Worm (Caenorhabditis elegans) whole organism, L4 larva: ENCODE data around the gene dsl-4.

Experiments
- D1046.2 ChIP-seq: fragments of 200-800 bp; sonication (Bioruptor generic); IDR thresholded peaks from 2 replicates; pipeline ENCODE4 v1.3.6; 2022; ENCODE audit warnings: missing genetic modification characterization, missing compliant biosample characterization
- F44E2.7 ChIP-seq: fragments of 200-800 bp; sonication (Bioruptor generic); IDR thresholded peaks from 2 replicates; pipeline ENCODE4 v2.1.2; 2022; ENCODE audit warnings: missing genetic modification characterization, missing compliant biosample characterization
- F49E8.2 ChIP-seq: sonication (generic microtip); optimal IDR thresholded peaks from 2 replicates; lab custom pipeline; 2016; ENCODE audit warnings: missing compliant biosample characterization, mild to moderate bottlenecking, missing genetic modification characterization, borderline replicate concordance
- T26A8.4 ChIP-seq: fragments of 200-800 bp; sonication (Bioruptor generic); IDR thresholded peaks from 2 replicates; pipeline ENCODE4 v1.3.6; 2022; ENCODE audit warnings: missing genetic modification characterization, missing compliant biosample characterization
- aha-1 ChIP-seq: fragments of 150-350 bp; peaks from one replicate; lab custom pipeline; 2014; ENCODE audit warnings: missing biosample characterization, missing genetic modification characterization
- arid-1 ChIP-seq: fragments of 200-800 bp; sonication (Bioruptor generic); conservative IDR thresholded peaks from 2 replicates; pipeline ENCODE4 v1.3.6; 2022; ENCODE audit warnings: missing genetic modification reagents, missing genetic modification characterization, missing compliant biosample characterization
- attf-4 ChIP-seq: sonication (generic microtip); optimal IDR thresholded peaks from 3 replicates; lab custom pipeline; 2017; ENCODE audit warnings: missing biosample characterization, missing genetic modification characterization
- ceh-20 ChIP-seq: fragments of 200-800 bp; sonication (Bioruptor generic); IDR thresholded peaks from 2 replicates; pipeline ENCODE4 v1.3.6; 2022; ENCODE audit warnings: missing genetic modification reagents, missing genetic modification characterization, missing compliant biosample characterization
- ceh-28 ChIP-seq: fragments of 150-350 bp; optimal IDR thresholded peaks from 2 replicates; lab custom pipeline; 2014; ENCODE audit warnings: missing biosample characterization, missing genetic modification reagents, missing genetic modification characterization
- ceh-82 ChIP-seq: sonication (generic microtip); optimal IDR thresholded peaks from 2 replicates; lab custom pipeline; 2017; ENCODE audit warnings: missing biosample characterization, missing genetic modification characterization
- ces-1 ChIP-seq: fragments of 150-350 bp; sonication (generic microtip); optimal IDR thresholded peaks from 4 replicates; lab custom pipeline; 2014; ENCODE audit warnings: missing biosample characterization, missing genetic modification reagents, missing genetic modification characterization
- ctbp-1 ChIP-seq: fragments of 200-800 bp; sonication (Bioruptor generic); IDR thresholded peaks from 2 replicates; pipeline ENCODE4 v1.3.6; 2022; ENCODE audit warnings: missing genetic modification reagents, missing genetic modification characterization, missing compliant biosample characterization
- daf-12 ChIP-seq: fragments of 150-350 bp; optimal IDR thresholded peaks from 2 replicates; lab custom pipeline; 2014; ENCODE audit warnings: missing biosample characterization, missing genetic modification reagents, missing genetic modification characterization
- daf-16 ChIP-seq, 3 experiments: sonication (generic microtip); optimal IDR thresholded peaks; 2 replicates each; lab custom pipeline; 2016 to 2017; ENCODE audit warnings: missing genetic modification characterization in 3 of 3, missing genetic modification reagents in 3 of 3, mild to moderate bottlenecking in 2 of 3, missing compliant biosample characterization in 2 of 3, missing biosample characterization in 1 of 3, moderate library complexity in 1 of 3
- duxl-1 ChIP-seq: sonication (generic microtip); optimal IDR thresholded peaks from 2 replicates; lab custom pipeline; 2016; ENCODE audit warnings: mild to moderate bottlenecking, missing genetic modification characterization, moderate library complexity, missing compliant biosample characterization; ENCODE audit not compliant: poor library complexity
- egl-43 ChIP-seq: fragments of 200-800 bp; sonication (Bioruptor generic); IDR thresholded peaks from 2 replicates; pipeline ENCODE4 v1.3.6; 2022; ENCODE audit warnings: missing genetic modification reagents, missing genetic modification characterization, missing compliant biosample characterization
- hlh-11 ChIP-seq: fragments of 200-800 bp; sonication (Bioruptor generic); optimal IDR thresholded peaks from 2 replicates; lab custom pipeline; 2018; ENCODE audit warnings: mild to moderate bottlenecking, missing genetic modification characterization, missing compliant biosample characterization
- lim-7 ChIP-seq: fragments of 200-800 bp; sonication (Bioruptor generic); IDR thresholded peaks from 2 replicates; pipeline ENCODE4 v1.3.6; 2022; ENCODE audit warnings: missing genetic modification characterization, missing compliant biosample characterization
- lin-15B ChIP-seq: fragments of 150-350 bp; sonication (generic microtip); optimal IDR thresholded peaks from 3 replicates; lab custom pipeline; 2014; ENCODE audit warnings: missing biosample characterization, missing genetic modification characterization
- lin-29 ChIP-seq: fragments of 200-800 bp; sonication (Bioruptor generic); IDR thresholded peaks from 2 replicates; pipeline ENCODE4 v1.3.6; 2022; ENCODE audit warnings: missing genetic modification reagents, missing genetic modification characterization, missing compliant biosample characterization
- lsy-2 ChIP-seq, 2 experiments: fragments of 150-350 bp in 1 of 2; sonication (generic microtip) in 1 of 2; optimal IDR thresholded peaks; 2 replicates each; lab custom pipeline; 2014 to 2017; ENCODE audit warnings: missing biosample characterization in 2 of 2, missing genetic modification characterization in 2 of 2
- madf-5 ChIP-seq, 2 experiments: fragments of 200-800 bp; sonication (Bioruptor generic); IDR thresholded peaks; 2 replicates each; pipeline ENCODE4 v1.3.6; 2022; ENCODE audit warnings: missing compliant biosample characterization in 2 of 2, missing genetic modification characterization in 2 of 2
- mdt-29 ChIP-seq: fragments of 200-800 bp; sonication (Bioruptor generic); IDR thresholded peaks from 2 replicates; pipeline ENCODE4 v1.3.6; 2022; ENCODE audit warnings: missing genetic modification reagents, missing genetic modification characterization, missing compliant biosample characterization
- mep-1 ChIP-seq: fragments of 150-350 bp; sonication (generic microtip); optimal IDR thresholded peaks from 3 replicates; lab custom pipeline; 2014; ENCODE audit warnings: missing biosample characterization, missing genetic modification characterization
- mes-2 ChIP-seq: sonication (generic microtip); optimal IDR thresholded peaks from 2 replicates; lab custom pipeline; 2016; ENCODE audit warnings: missing genotype, mild to moderate bottlenecking, missing genetic modification characterization, missing compliant biosample characterization; ENCODE audit not compliant: poor library complexity, severe bottlenecking
- mxl-2 ChIP-seq: fragments of 200-800 bp; sonication (Bioruptor generic); conservative IDR thresholded peaks from 2 replicates; pipeline ENCODE4 v1.3.6; 2022; ENCODE audit warnings: missing genetic modification reagents, missing genetic modification characterization, missing compliant biosample characterization
- mxl-3 ChIP-seq: fragments of 200-800 bp; sonication (Bioruptor generic); optimal IDR thresholded peaks from 2 replicates; lab custom pipeline; 2018; ENCODE audit warnings: mild to moderate bottlenecking, missing genetic modification characterization, missing compliant biosample characterization
- nhr-237 ChIP-seq: sonication (generic microtip); optimal IDR thresholded peaks from 2 replicates; lab custom pipeline; 2017; ENCODE audit warnings: missing biosample characterization, missing genetic modification characterization
- nhr-41 ChIP-seq: fragments of 200-800 bp; sonication (Bioruptor generic); IDR thresholded peaks from 2 replicates; pipeline ENCODE4 v1.3.6; 2022; ENCODE audit warnings: missing genetic modification reagents, missing genetic modification characterization, missing compliant biosample characterization
- nhr-42 ChIP-seq: fragments of 200-800 bp; sonication (Bioruptor generic); IDR thresholded peaks from 2 replicates; pipeline ENCODE4 v1.3.6; 2022; ENCODE audit warnings: missing genetic modification characterization, missing compliant biosample characterization
- nhr-48 ChIP-seq: sonication (generic microtip); optimal IDR thresholded peaks from 2 replicates; lab custom pipeline; 2016; ENCODE audit warnings: mild to moderate bottlenecking, missing genetic modification characterization, missing compliant biosample characterization
- nhr-76 ChIP-seq: fragments of 150-350 bp; optimal IDR thresholded peaks from 2 replicates; lab custom pipeline; 2014; ENCODE audit warnings: missing biosample characterization, missing genetic modification characterization
- nhr-77 ChIP-seq: fragments of 150-350 bp; optimal IDR thresholded peaks from 2 replicates; lab custom pipeline; 2014; ENCODE audit warnings: missing biosample characterization, missing genetic modification characterization
- pqm-1 ChIP-seq: sonication (generic microtip); optimal IDR thresholded peaks from 2 replicates; lab custom pipeline; 2017; ENCODE audit warnings: missing biosample characterization, missing genetic modification characterization
- skn-1 ChIP-seq: fragments of 150-350 bp; optimal IDR thresholded peaks from 2 replicates; lab custom pipeline; 2014; ENCODE audit warnings: missing biosample characterization, missing genetic modification characterization
- snpc-1.2 ChIP-seq: fragments of 200-800 bp; sonication (Bioruptor generic); IDR thresholded peaks from 2 replicates; pipeline ENCODE4 v1.3.6; 2022; ENCODE audit warnings: missing genetic modification reagents, missing genetic modification characterization, missing compliant biosample characterization
- spr-1 ChIP-seq: sonication (generic microtip); optimal IDR thresholded peaks from 2 replicates; lab custom pipeline; 2016; ENCODE audit warnings: mild to moderate bottlenecking, missing genetic modification characterization, missing compliant biosample characterization
- tag-97 ChIP-seq: fragments of 200-800 bp; sonication (Bioruptor generic); IDR thresholded peaks from 2 replicates; pipeline ENCODE4 v1.3.6; 2022; ENCODE audit warnings: missing genetic modification characterization, missing compliant biosample characterization
- tra-1 ChIP-seq: fragments of 200-800 bp; sonication (Bioruptor generic); IDR thresholded peaks from 2 replicates; pipeline ENCODE4 v1.3.6; 2022; ENCODE audit warnings: missing genetic modification reagents, missing genetic modification characterization, missing compliant biosample characterization
- unc-62 ChIP-seq, 3 experiments: fragments of 150-350 bp in 1 of 3; sonication (generic microtip); optimal IDR thresholded peaks in 2 of 3; peaks in 1 of 3; 1 replicate in 1 of 3; 2 replicates in 2 of 3; lab custom pipeline; 2014 to 2017; ENCODE audit warnings: missing biosample characterization in 3 of 3, missing genetic modification characterization in 3 of 3, missing genetic modification reagents in 3 of 3, missing genotype in 1 of 3
- vab-7 ChIP-seq: fragments of 200-800 bp; sonication (Bioruptor generic); IDR thresholded peaks from 2 replicates; pipeline ENCODE4 v1.3.6; 2022; ENCODE audit warnings: missing genetic modification reagents, missing genetic modification characterization, missing compliant biosample characterization
- zag-1 ChIP-seq: fragments of 150-350 bp; optimal IDR thresholded peaks from 2 replicates; lab custom pipeline; 2014; ENCODE audit warnings: missing biosample characterization, missing genetic modification characterization
- zfp-3 ChIP-seq: fragments of 200-800 bp; sonication (Bioruptor generic); conservative IDR thresholded peaks from 2 replicates; pipeline ENCODE4 v1.3.6; 2022; ENCODE audit warnings: missing genetic modification reagents, missing genetic modification characterization, missing compliant biosample characterization
- zip-2 ChIP-seq: fragments of 150-350 bp; optimal IDR thresholded peaks from 2 replicates; lab custom pipeline; 2014; ENCODE audit warnings: missing biosample characterization, missing genetic modification characterization

Gene dsl-4

DNA sequence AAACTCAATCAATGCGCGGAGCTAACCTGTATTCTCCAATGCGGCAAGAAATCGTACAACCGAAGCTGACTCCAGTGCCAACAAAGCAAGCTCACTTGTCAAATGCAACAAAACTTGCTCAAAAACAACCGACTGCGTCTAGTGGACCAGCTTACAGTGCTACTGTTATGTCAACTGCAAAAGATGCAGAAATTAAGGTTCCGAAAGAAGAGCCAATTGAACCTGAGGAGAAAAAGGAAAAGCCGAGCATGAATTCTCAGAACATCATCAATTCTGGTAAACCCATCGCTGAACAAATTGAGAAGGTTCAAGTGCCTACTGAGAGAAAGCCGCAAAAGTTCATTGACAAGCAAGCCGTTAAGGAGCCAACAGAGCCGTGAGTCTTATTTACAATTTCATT, 41.3 kb downstream of the dsl-4 start:
- TF ChIP-seq nhr-76 (tag; lab: Kevin White, UChicago): no peak
- TF ChIP-seq aha-1: peak; percentile 90

- TF ChIP-seq hlh-11 (no peak), unc-62 (GFP tag; optimal IDR thresholded peaks at IDR 0.05 in 1 of 2; lab: Kevin White, UChicago) (peak in 1 of 2 experiments; percentile 62), unc-62 (tag; optimal IDR thresholded peaks at IDR 0.05; lab: Kevin White, UChicago) (no peak)
Observed at ce11 chrX:14132677-14133076, 42.5 kb downstream of the dsl-4 start.

- TF ChIP-seq T26A8.4 (GFP tag; lab: Robert Waterston, UW) (no peak), unc-62 (GFP tag; optimal IDR thresholded peaks at IDR 0.05 in 1 of 2; lab: Kevin White, UChicago) (peak in 1 of 2 experiments; percentile 71), unc-62 (tag; optimal IDR thresholded peaks at IDR 0.05; lab: Kevin White, UChicago) (no peak)
Observed at ce11 chrX:14134244-14134643, 44.1 kb downstream of the dsl-4 start, which contains the start of gene F28H6.8. F28H6.8 (minus strand) TSS chrX:14134344.

- TF ChIP-seq egl-43: peak; percentile 71; the same call in 1 of the 2 replicates
- TF ChIP-seq duxl-1 (tag; lab: Kevin White, UChicago): peak; percentile 39
- no peak for TF ChIP-seq pqm-1 (tag; lab: Kevin White, UChicago)
- no peak for TF ChIP-seq nhr-237 (tag; lab: Kevin White, UChicago)
- no peak for TF ChIP-seq ctbp-1 (GFP tag; lab: Robert Waterston, UW)
- TF ChIP-seq mxl-2 (GFP tag; lab: Robert Waterston, UW): no peak
- no peak for TF ChIP-seq zip-2
- TF ChIP-seq ces-1 (GFP tag; lab: Kevin White, UChicago): no peak
- TF ChIP-seq hlh-11: no peak
- TF ChIP-seq madf-5 (GFP tag; IDR thresholded peaks at IDR 0.05; lab: Robert Waterston, UW): no peak
- no peak for TF ChIP-seq zfp-3 (GFP tag; lab: Robert Waterston, UW)
- no peak for TF ChIP-seq daf-12 (tag; lab: Kevin White, UChicago)
- TF ChIP-seq spr-1: no peak
- no peak for TF ChIP-seq lin-29 (GFP tag; lab: Robert Waterston, UW)
- peak; percentile 51 for TF ChIP-seq mep-1
- peak; percentile 9 for TF ChIP-seq aha-1
- 0 out of 2 replicates have a peak, but pooled peaks have one; percentile 10 for TF ChIP-seq D1046.2
- no peak for TF ChIP-seq skn-1 (tag; lab: Kevin White, UChicago)
- 0 out of 2 replicates have a peak, but pooled peaks have one; percentile 31 for TF ChIP-seq arid-1 (GFP tag; lab: Robert Waterston, UW)
- peak; percentile 81 for TF ChIP-seq snpc-1.2 (GFP tag; lab: Robert Waterston, UW)
- no peak for TF ChIP-seq zag-1
- TF ChIP-seq lin-15B (tag; lab: Kevin White, UChicago): no peak
- no peak for TF ChIP-seq F49E8.2 (tag; lab: Kevin White, UChicago)
- TF ChIP-seq daf-16 (GFP tag; optimal IDR thresholded peaks at IDR 0.05; lab: Kevin White, UChicago): peak in 1 of 2 experiments; percentile 29
- TF ChIP-seq daf-16 (tag; optimal IDR thresholded peaks at IDR 0.05; lab: Kevin White, UChicago): peak; percentile 51
- no peak for TF ChIP-seq F44E2.7 (GFP tag; lab: Robert Waterston, UW)
- no peak for TF ChIP-seq attf-4 (tag; lab: Kevin White, UChicago)
- no peak for TF ChIP-seq nhr-48 (tag; lab: Kevin White, UChicago)
- TF ChIP-seq lim-7: peak; percentile 81
- TF ChIP-seq mxl-3 (GFP tag; lab: Kevin White, UChicago): no peak
- no peak for TF ChIP-seq nhr-77
- peak; percentile 47; the same call in 1 of the 2 replicates for TF ChIP-seq T26A8.4 (GFP tag; lab: Robert Waterston, UW)
- no peak for TF ChIP-seq tag-97 (GFP tag; lab: Robert Waterston, UW)
- TF ChIP-seq ceh-82 (tag; lab: Kevin White, UChicago): no peak
- no peak for TF ChIP-seq nhr-41
- TF ChIP-seq nhr-42: no peak
- TF ChIP-seq mes-2: peak; percentile 54
- TF ChIP-seq lsy-2 (tag; optimal IDR thresholded peaks at IDR 0.05; lab: Kevin White, UChicago): no peak
- no peak for TF ChIP-seq ceh-28 (tag; lab: Kevin White, UChicago)
- TF ChIP-seq vab-7 (GFP tag; lab: Robert Waterston, UW): peak; percentile 68; the same call in 1 of the 2 replicates
- peak; percentile 42; the same call in 1 of the 2 replicates for TF ChIP-seq tra-1
- TF ChIP-seq mdt-29 (GFP tag; lab: Robert Waterston, UW): 0 out of 2 replicates have a peak, but pooled peaks have one; percentile 46
- 0 out of 2 replicates have a peak, but pooled peaks have one; percentile 27 for TF ChIP-seq ceh-20 (GFP tag; lab: Robert Waterston, UW)
Observed at ce11 chrX:14134883-14135282, 44.7 kb downstream of the dsl-4 start.
